Worm (Caenorhabditis elegans): ENCODE results near the gene F10C1.3.

DNA sequence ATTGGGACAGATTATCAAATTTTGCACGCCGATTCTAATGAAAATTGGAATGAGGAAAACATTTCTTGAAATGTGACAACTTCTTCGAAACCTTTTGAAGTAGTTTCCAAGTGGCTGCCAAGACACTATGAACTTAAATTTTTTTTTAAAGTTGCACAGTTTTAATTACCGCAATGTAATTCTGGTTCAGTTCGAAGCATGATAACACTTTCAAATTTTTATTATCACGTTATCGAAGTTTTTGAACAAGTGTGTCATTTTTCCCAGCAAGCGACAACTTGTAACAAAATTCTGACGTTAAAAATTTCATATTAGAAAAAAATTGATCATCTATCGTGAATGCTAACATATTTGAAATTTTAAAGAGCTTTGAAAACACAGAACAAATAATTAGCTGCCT is 14.8 kb downstream of the F10C1.3 start:
- no peak for TF ChIP-seq ztf-11 (tag; optimal IDR thresholded peaks at IDR 0.05)
- no peak for TF ChIP-seq nhr-237 (tag; optimal IDR thresholded peaks at IDR 0.05)
- no peak for TF ChIP-seq pha-4 (tag; optimal IDR thresholded peaks at IDR 0.05)
- no peak for TF ChIP-seq elt-1 (tag; optimal IDR thresholded peaks at IDR 0.05; ENCODE audit: borderline replicate concordance, insufficient read depth)

Measured in whole organism, mixed stage, embryonic.